Fruit fly (Drosophila melanogaster): ENCODE data around the gene Chrac-14.

dm6 chr2L:8425962-8426759, 11.0 kb upstream of the Chrac-14 start:
- TF ChIP-seq Myc (optimal IDR thresholded peaks at IDR 0.05) = no peak
- TF ChIP-seq insv (optimal IDR thresholded peaks at IDR 0.05) = no peak

Data from Kc167 (cell line).